Fruit fly (Drosophila melanogaster) whole organism, embryonic: ENCODE data around the gene dpy.

Experiments
- ATbp ChIP-seq: fragments of 200-800 bp; sonication (Bioruptor generic); optimal IDR thresholded peaks from 2 replicates; lab custom pipeline; 2017; ENCODE audit warnings: missing biosample characterization, mild to moderate bottlenecking, missing genetic modification characterization, missing genetic modification reagents
- Ada2b ChIP-seq: fragments of 200-800 bp; sonication (Bioruptor generic); IDR thresholded peaks from 2 replicates; pipeline ENCODE4 v1.3.6; 2022; ENCODE audit warnings: missing biosample characterization, missing genetic modification characterization
- CG10209 ChIP-seq: fragments of 200-800 bp; sonication (Bioruptor generic); optimal IDR thresholded peaks from 3 replicates; lab custom pipeline; 2017; ENCODE audit warnings: missing biosample characterization, mild to moderate bottlenecking, missing genetic modification characterization, missing genetic modification reagents
- CG10565 ChIP-seq: fragments of 200-800 bp; sonication (Bioruptor generic); optimal IDR thresholded peaks from 3 replicates; lab custom pipeline; 2016; ENCODE audit warnings: missing biosample characterization, mild to moderate bottlenecking, missing genetic modification characterization
- CG12219 ChIP-seq: fragments of 200-800 bp; sonication (Bioruptor generic); optimal IDR thresholded peaks from 3 replicates; lab custom pipeline; 2018; ENCODE audit warnings: missing biosample characterization, mild to moderate bottlenecking, missing genetic modification characterization
- CG12299 ChIP-seq: fragments of 200-800 bp; sonication (Bioruptor generic); optimal IDR thresholded peaks from 2 replicates; lab custom pipeline; 2018; ENCODE audit warnings: missing biosample characterization, mild to moderate bottlenecking, missing genetic modification characterization
- CG12391 ChIP-seq: fragments of 200-800 bp; sonication (Bioruptor generic); optimal IDR thresholded peaks from 3 replicates; lab custom pipeline; 2018; ENCODE audit warnings: missing biosample characterization, mild to moderate bottlenecking, missing genetic modification characterization, moderate library complexity
- CG17328 ChIP-seq: fragments of 200-800 bp; sonication (Bioruptor generic); IDR thresholded peaks from 2 replicates; pipeline ENCODE4 v1.3.6; 2022; ENCODE audit warnings: missing biosample characterization, missing genetic modification characterization
- CG17361 ChIP-seq: fragments of 200-800 bp; sonication (Bioruptor generic); IDR thresholded peaks from 3 replicates; pipeline ENCODE4 v1.3.6; 2022; ENCODE audit warnings: missing biosample characterization, missing genetic modification characterization
- CG17385 ChIP-seq: fragments of 200-800 bp; sonication (Bioruptor generic); optimal IDR thresholded peaks from 3 replicates; lab custom pipeline; 2018; ENCODE audit warnings: missing biosample characterization, mild to moderate bottlenecking, missing genetic modification characterization
- CG17829 ChIP-seq: fragments of 200-800 bp; optimal IDR thresholded peaks from 2 replicates; lab custom pipeline; 2019; ENCODE audit warnings: missing biosample characterization, mild to moderate bottlenecking, missing genetic modification characterization, moderate library complexity
- CG2202 ChIP-seq: fragments of 200-800 bp; sonication (Bioruptor generic); optimal IDR thresholded peaks from 2 replicates; lab custom pipeline; 2018; ENCODE audit warnings: missing biosample characterization, mild to moderate bottlenecking, missing genetic modification characterization
- CG2712 ChIP-seq: fragments of 200-800 bp; optimal IDR thresholded peaks from 3 replicates; lab custom pipeline; 2019; ENCODE audit warnings: missing biosample characterization, mild to moderate bottlenecking, missing genetic modification characterization, moderate library complexity
- CG2875 ChIP-seq: fragments of 200-800 bp; sonication (Bioruptor generic); optimal IDR thresholded peaks from 2 replicates; lab custom pipeline; 2017; ENCODE audit warnings: missing biosample characterization, mild to moderate bottlenecking, missing genetic modification characterization, missing genetic modification reagents
- CG30020 ChIP-seq: fragments of 200-800 bp; optimal IDR thresholded peaks from 2 replicates; lab custom pipeline; 2019; ENCODE audit warnings: missing biosample characterization, mild to moderate bottlenecking, missing genetic modification characterization, moderate library complexity
- CG33557 ChIP-seq: fragments of 200-800 bp; sonication (Bioruptor generic); optimal IDR thresholded peaks from 2 replicates; lab custom pipeline; 2019; ENCODE audit warnings: missing biosample characterization, mild to moderate bottlenecking, missing genetic modification characterization, moderate library complexity
- CG6854 ChIP-seq: fragments of 200-800 bp; sonication (Bioruptor generic); optimal IDR thresholded peaks from 3 replicates; lab custom pipeline; 2017; ENCODE audit warnings: missing biosample characterization, mild to moderate bottlenecking, missing genetic modification characterization
- D ChIP-seq, 2 experiments: fragments of 200-800 bp in 1 of 2; fragments of >200 bp in 1 of 2; sonication (Bioruptor generic) in 1 of 2; optimal IDR thresholded peaks; 2 replicates in 1 of 2; 3 replicates in 1 of 2; lab custom pipeline; 2017; ENCODE audit warnings: mild to moderate bottlenecking in 1 of 2, missing biosample characterization in 1 of 2, missing genetic modification characterization in 1 of 2, missing genetic modification reagents in 1 of 2
- Eip74EF ChIP-seq, 2 experiments: fragments of 200-800 bp in 1 of 2; fragments of >200 bp in 1 of 2; sonication (Bioruptor generic) in 1 of 2; optimal IDR thresholded peaks; 2 replicates each; lab custom pipeline; 2017 to 2019; ENCODE audit warnings: missing biosample characterization in 2 of 2, missing genetic modification characterization in 2 of 2, mild to moderate bottlenecking in 1 of 2, moderate library complexity in 1 of 2
- NC2α ChIP-seq: fragments of 200-800 bp; sonication (Bioruptor generic); optimal IDR thresholded peaks from 2 replicates; lab custom pipeline; 2016; ENCODE audit warnings: missing biosample characterization, missing genetic modification characterization
- NC2β ChIP-seq: fragments of 200-800 bp; sonication (Bioruptor generic); optimal IDR thresholded peaks from 2 replicates; lab custom pipeline; 2016; ENCODE audit warnings: missing biosample characterization, missing genetic modification characterization
- Oaz ChIP-seq: fragments of 200-800 bp; sonication (Bioruptor generic); IDR thresholded peaks from 2 replicates; pipeline ENCODE4 v1.3.6; 2022; ENCODE audit warnings: missing biosample characterization, missing genetic modification characterization
- Oli ChIP-seq: fragments of 200-800 bp; sonication (Bioruptor generic); optimal IDR thresholded peaks from 2 replicates; lab custom pipeline; 2018; ENCODE audit warnings: missing biosample characterization, mild to moderate bottlenecking, missing genetic modification characterization, moderate library complexity
- Opbp ChIP-seq: fragments of 200-800 bp; sonication (Bioruptor generic); IDR thresholded peaks from 3 replicates; pipeline ENCODE4 v1.3.6; 2022; ENCODE audit warnings: missing biosample characterization, missing genetic modification characterization; ENCODE audit not compliant: partially characterized antibody
- PHDP ChIP-seq: fragments of 200-800 bp; sonication (Bioruptor generic); optimal IDR thresholded peaks from 3 replicates; lab custom pipeline; 2018; ENCODE audit warnings: missing biosample characterization, mild to moderate bottlenecking, missing genetic modification characterization, moderate library complexity
- Ptx1 ChIP-seq: fragments of 200-800 bp; sonication (Bioruptor generic); IDR thresholded peaks from 2 replicates; pipeline ENCODE4 v1.3.6; 2022; ENCODE audit warnings: missing biosample characterization, missing genetic modification characterization
- Rx ChIP-seq: fragments of 200-800 bp; sonication (Bioruptor generic); IDR thresholded peaks from 2 replicates; pipeline ENCODE4 v1.3.6; 2022; ENCODE audit warnings: missing biosample characterization, missing genetic modification characterization
- Scr ChIP-seq: fragments of 200-800 bp; sonication (Bioruptor generic); IDR thresholded peaks from 2 replicates; pipeline ENCODE4 v1.3.6; 2022; ENCODE audit warnings: missing biosample characterization, missing genetic modification characterization; ENCODE audit not compliant: partially characterized antibody
- Sin3A ChIP-seq: fragments of >200 bp; optimal IDR thresholded peaks from 2 replicates; lab custom pipeline; 2018
- Sox100B ChIP-seq: fragments of 200-800 bp; sonication (Bioruptor generic); optimal IDR thresholded peaks from 3 replicates; lab custom pipeline; 2018; ENCODE audit warnings: missing biosample characterization, mild to moderate bottlenecking, missing genetic modification characterization
- Sox102F ChIP-seq: fragments of 200-800 bp; sonication (Bioruptor generic); optimal IDR thresholded peaks from 2 replicates; lab custom pipeline; 2018; ENCODE audit warnings: missing biosample characterization, mild to moderate bottlenecking, missing genetic modification characterization, moderate library complexity
- TFAM ChIP-seq: fragments of 200-800 bp; sonication (Bioruptor generic); optimal IDR thresholded peaks from 2 replicates; lab custom pipeline; 2017; ENCODE audit warnings: missing biosample characterization, missing genetic modification characterization, inconsistent platforms
- Xbp1 ChIP-seq: fragments of 200-800 bp; sonication (Bioruptor generic); optimal IDR thresholded peaks from 3 replicates; lab custom pipeline; 2016; ENCODE audit warnings: missing biosample characterization, mild to moderate bottlenecking, missing genetic modification characterization
- Xrp1 ChIP-seq: fragments of 200-800 bp; sonication (Bioruptor generic); IDR thresholded peaks from 2 replicates; pipeline ENCODE4 v1.3.6; 2022; ENCODE audit warnings: missing biosample characterization, missing genetic modification characterization
- cad ChIP-seq: fragments of >200 bp; optimal IDR thresholded peaks from 2 replicates; lab custom pipeline; 2017; ENCODE audit warnings: missing biosample characterization, missing genetic modification characterization
- disco-r ChIP-seq: fragments of 200-800 bp; sonication (Bioruptor generic); optimal IDR thresholded peaks from 2 replicates; lab custom pipeline; 2016; ENCODE audit warnings: missing biosample characterization, missing genetic modification characterization
- dmrt99B ChIP-seq: fragments of 200-800 bp; sonication (Bioruptor generic); optimal IDR thresholded peaks from 2 replicates; lab custom pipeline; 2018; ENCODE audit warnings: missing biosample characterization, mild to moderate bottlenecking, missing genetic modification characterization, moderate library complexity
- ftz-f1 ChIP-seq: fragments of 200-800 bp; sonication (Bioruptor generic); optimal IDR thresholded peaks from 2 replicates; lab custom pipeline; 2016; ENCODE audit warnings: missing biosample characterization, missing genetic modification characterization
- grau ChIP-seq: fragments of 200-800 bp; optimal IDR thresholded peaks from 3 replicates; lab custom pipeline; 2019; ENCODE audit warnings: missing biosample characterization, mild to moderate bottlenecking, missing genetic modification characterization, moderate library complexity
- nerfin-1 ChIP-seq: fragments of 200-800 bp; sonication (Bioruptor generic); optimal IDR thresholded peaks from 3 replicates; lab custom pipeline; 2019; ENCODE audit warnings: missing biosample characterization, mild to moderate bottlenecking, missing genetic modification characterization, moderate library complexity
- sc ChIP-seq, 3 experiments: fragments of >200 bp in 2 of 3; fragments of 200-800 bp in 1 of 3; sonication (Bioruptor generic) in 1 of 3; optimal IDR thresholded peaks; 2 replicates in 2 of 3; 3 replicates in 1 of 3; lab custom pipeline; 2017; ENCODE audit warnings: mild to moderate bottlenecking in 1 of 3, missing biosample characterization in 1 of 3, missing genetic modification characterization in 1 of 3, missing genetic modification reagents in 1 of 3
- sens ChIP-seq: fragments of 200-800 bp; sonication (Bioruptor generic); peaks from one replicate; lab custom pipeline; 2016; ENCODE audit warnings: missing biosample characterization, missing genetic modification characterization
- sob ChIP-seq: fragments of 200-800 bp; sonication (Bioruptor generic); IDR thresholded peaks from 2 replicates; pipeline ENCODE4 v1.3.6; 2022; ENCODE audit warnings: missing biosample characterization, missing genetic modification characterization
- tin ChIP-seq: fragments of 200-800 bp; sonication (Bioruptor generic); optimal IDR thresholded peaks from 3 replicates; lab custom pipeline; 2016; ENCODE audit warnings: missing biosample characterization, missing genetic modification characterization
- trem ChIP-seq: fragments of 200-800 bp; optimal IDR thresholded peaks from 3 replicates; lab custom pipeline; 2019; ENCODE audit warnings: missing biosample characterization, mild to moderate bottlenecking, missing genetic modification characterization, moderate library complexity
- unc-4 ChIP-seq: fragments of 200-800 bp; sonication (Bioruptor generic); IDR thresholded peaks from 2 replicates; pipeline ENCODE4 v1.3.6; 2022; ENCODE audit warnings: missing biosample characterization, missing genetic modification characterization; ENCODE audit not compliant: partially characterized antibody
- unpg ChIP-seq: fragments of 200-800 bp; sonication (Bioruptor generic); optimal IDR thresholded peaks from 3 replicates; lab custom pipeline; 2018; ENCODE audit warnings: missing biosample characterization, mild to moderate bottlenecking, missing genetic modification characterization, moderate library complexity
- zen ChIP-seq: fragments of 200-800 bp; sonication (Bioruptor generic); optimal IDR thresholded peaks from 3 replicates; lab custom pipeline; 2018; ENCODE audit warnings: missing biosample characterization, mild to moderate bottlenecking, missing genetic modification characterization, moderate library complexity
- zfh2 ChIP-seq: fragments of 200-800 bp; sonication (Bioruptor generic); optimal IDR thresholded peaks from 2 replicates; lab custom pipeline; 2016; ENCODE audit warnings: missing biosample characterization, missing genetic modification characterization

The dpy gene

dm6 chr2L:4578974-4579373 lies 35.1 kb downstream of the dpy start (continued):
- TF ChIP-seq Eip74EF (GFP tag; optimal IDR thresholded peaks at IDR 0.05; lab: Kevin White, UChicago), result peak in 1 of 2 experiments; percentile 3
- peak; percentile 2 for TF ChIP-seq CG10209 (GFP tag; lab: Kevin White, UChicago)
- TF ChIP-seq ATbp (GFP tag; lab: Kevin White, UChicago), result peak; percentile 27
- TF ChIP-seq CG2875, result peak; percentile 4
- TF ChIP-seq NC2β (GFP tag; lab: Kevin White, UChicago), result no peak
- TF ChIP-seq CG17829, result peak; percentile 62
- TF ChIP-seq CG12391 (tag; lab: Kevin White, UChicago), result peak; percentile 46
- TF ChIP-seq unc-4, result no peak
- TF ChIP-seq CG30020 (tag; lab: Kevin White, UChicago), result peak; percentile 1
- peak; percentile 51 for TF ChIP-seq unpg
- peak; percentile 60; the same call in 1 of the 2 replicates for TF ChIP-seq Xrp1 (GFP tag; lab: Robert Waterston, UW)
- peak; percentile 29 for TF ChIP-seq Sox100B
- TF ChIP-seq zfh2 (GFP tag; lab: Kevin White, UChicago), result no peak
- peak; percentile 55 for TF ChIP-seq dmrt99B (tag; lab: Kevin White, UChicago)
- 0 out of 2 replicates have a peak, but pooled peaks have one; percentile 11 for TF ChIP-seq Ptx1 (GFP tag; lab: Robert Waterston, UW)
- no peak for TF ChIP-seq CG12219
- no peak for TF ChIP-seq Ada2b (GFP tag; lab: Robert Waterston, UW)
- TF ChIP-seq nerfin-1 (tag; lab: Kevin White, UChicago), result peak; percentile 33
- peak; percentile 38 for TF ChIP-seq Oli
- peak; percentile 49 for TF ChIP-seq trem
- TF ChIP-seq sens (GFP tag; lab: Kevin White, UChicago), result peak; percentile 67
- TF ChIP-seq CG12299 (tag; lab: Kevin White, UChicago), result peak; percentile 9
- TF ChIP-seq CG17361 (GFP tag; lab: Robert Waterston, UW), result peak; percentile 69
- TF ChIP-seq Xbp1 (GFP tag; lab: Kevin White, UChicago), result peak; percentile 12
- TF ChIP-seq PHDP, result peak; percentile 35
- TF ChIP-seq tin (GFP tag; lab: Kevin White, UChicago), result no peak
- no peak for TF ChIP-seq ftz-f1 (GFP tag; lab: Kevin White, UChicago)
- TF ChIP-seq CG6854, result no peak
- no peak for TF ChIP-seq Sin3A (lab: Kevin White, UChicago)
- TF ChIP-seq Rx (GFP tag; lab: Robert Waterston, UW), result no peak
- peak; percentile 80 for TF ChIP-seq CG2712 (tag; lab: Kevin White, UChicago)
- no peak for TF ChIP-seq sob (GFP tag; lab: Robert Waterston, UW)
- peak; percentile 29 for TF ChIP-seq CG2202
- peak; percentile 52 for TF ChIP-seq CG33557 (GFP tag; lab: Kevin White, UChicago)
- no peak for TF ChIP-seq Oaz (GFP tag; lab: Robert Waterston, UW)
- no peak for TF ChIP-seq NC2α (GFP tag; lab: Kevin White, UChicago)
- peak; percentile 44 for TF ChIP-seq grau (tag; lab: Kevin White, UChicago)
- TF ChIP-seq Sox102F (GFP tag; lab: Kevin White, UChicago), result peak; percentile 39
- TF ChIP-seq CG17385 (GFP tag; lab: Kevin White, UChicago), result peak; percentile 12
- TF ChIP-seq CG10565 (GFP tag; lab: Kevin White, UChicago), result no peak
- TF ChIP-seq disco-r, result no peak
- TF ChIP-seq cad (GFP tag; lab: Kevin White, UChicago), result no peak
- TF ChIP-seq D (optimal IDR thresholded peaks at IDR 0.05; lab: Kevin White, UChicago), result no peak
- TF ChIP-seq D (GFP tag; optimal IDR thresholded peaks at IDR 0.05; lab: Kevin White, UChicago), result peak; percentile 34
- peak; percentile 59 for TF ChIP-seq CG17328
- no peak for TF ChIP-seq TFAM (GFP tag; lab: Kevin White, UChicago)
- no peak for TF ChIP-seq sc (optimal IDR thresholded peaks at IDR 0.05; lab: Kevin White, UChicago)
- peak; percentile 2 for TF ChIP-seq sc (GFP tag; optimal IDR thresholded peaks at IDR 0.05; lab: Kevin White, UChicago)
- no peak for TF ChIP-seq Opbp (GFP tag; lab: Robert Waterston, UW)
- peak; percentile 35 for TF ChIP-seq zen
- no peak for TF ChIP-seq Scr (GFP tag; lab: Robert Waterston, UW)
